Fruit fly (Drosophila melanogaster): ENCODE results near the gene SdicB.
"Not testable (repeated sequence)": the region's sequence is repeated elsewhere in the genome, so short reads cannot be mapped to it uniquely, and the experiment has no call there.

Gene SdicB

dm6 chrX:20238736-20239607, 29.6 kb upstream of the SdicB start:
- TF ChIP-seq Hr96 (GFP tag; optimal IDR thresholded peaks at IDR 0.05) (no peak), CG12768 (GFP tag; optimal IDR thresholded peaks at IDR 0.05) (no peak), Mnt (GFP tag; optimal IDR thresholded peaks at IDR 0.05) (no peak), bab1 (GFP tag; optimal IDR thresholded peaks at IDR 0.05) (no peak), CG5204 (GFP tag; optimal IDR thresholded peaks at IDR 0.05) (no peak), CG11617 (GFP tag; optimal IDR thresholded peaks at IDR 0.05) (no peak), CG7101 (tag; optimal IDR thresholded peaks at IDR 0.05) (no peak), cnc (optimal IDR thresholded peaks at IDR 0.05) (no peak), tj (GFP tag; optimal IDR thresholded peaks at IDR 0.05) (no peak), pad (GFP tag; optimal IDR thresholded peaks at IDR 0.05) (no peak), Crg-1 (GFP tag; optimal IDR thresholded peaks at IDR 0.05) (no peak), toe (GFP tag; optimal IDR thresholded peaks at IDR 0.05) (no peak), CG7045 (GFP tag; optimal IDR thresholded peaks at IDR 0.05) (no peak), kay (GFP tag; ENCODE audit: borderline replicate concordance) (no peak)

DNA sequence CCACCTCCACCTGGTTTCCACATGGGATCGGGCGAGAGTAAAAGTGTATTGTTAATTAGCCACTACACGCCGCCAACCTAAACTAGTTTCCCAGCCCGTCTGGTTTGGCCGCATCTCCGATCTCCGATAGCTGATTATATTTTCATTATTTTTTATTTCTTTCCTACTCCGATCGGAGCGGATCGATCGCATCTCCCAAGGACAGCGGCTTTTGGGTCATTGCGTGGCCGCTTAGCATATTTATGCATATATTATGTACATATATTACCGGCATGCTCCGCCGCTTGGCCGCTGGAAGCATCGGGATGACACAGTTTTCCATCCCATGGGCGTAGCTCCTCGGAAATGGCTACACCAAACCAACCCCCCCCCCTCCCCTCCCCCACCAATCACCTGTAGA, 28.5 kb upstream of the SdicB start:
- TF ChIP-seq CG1620 (GFP tag; optimal IDR thresholded peaks at IDR 0.05) (no peak), Hr96 (GFP tag; optimal IDR thresholded peaks at IDR 0.05) (no peak), pad (GFP tag; optimal IDR thresholded peaks at IDR 0.05) (no peak)

dm6 chrX:20235794-20236513, 26.6 kb upstream of the SdicB start, which contains the start of gene sw:
TSS of gene sw (minus strand) at chrX:20236382.
- TF ChIP-seq toe (GFP tag; optimal IDR thresholded peaks at IDR 0.05) (peak; percentile 53), cic (GFP tag; optimal IDR thresholded peaks at IDR 0.05) (no peak), tj (GFP tag; optimal IDR thresholded peaks at IDR 0.05) (no peak), CG14711 (tag; optimal IDR thresholded peaks at IDR 0.05) (peak; percentile 13), bab1 (GFP tag; optimal IDR thresholded peaks at IDR 0.05) (peak; percentile 69), pad (GFP tag; optimal IDR thresholded peaks at IDR 0.05) (peak; percentile 33), CG5204 (GFP tag; optimal IDR thresholded peaks at IDR 0.05) (peak; percentile 63), CG7045 (GFP tag; optimal IDR thresholded peaks at IDR 0.05) (peak; percentile 17), ovo (GFP tag; optimal IDR thresholded peaks at IDR 0.05) (peak; percentile 52), CG11617 (GFP tag; optimal IDR thresholded peaks at IDR 0.05) (peak; percentile 54), CG1620 (GFP tag; optimal IDR thresholded peaks at IDR 0.05) (peak; percentile 54), Mnt (GFP tag; optimal IDR thresholded peaks at IDR 0.05) (no peak), CG12768 (GFP tag; optimal IDR thresholded peaks at IDR 0.05) (peak; percentile 18), Crg-1 (GFP tag; optimal IDR thresholded peaks at IDR 0.05) (no peak), Hr96 (GFP tag; optimal IDR thresholded peaks at IDR 0.05) (peak; percentile 71), CG7101 (tag; optimal IDR thresholded peaks at IDR 0.05) (peak; percentile 57), kay (GFP tag; ENCODE audit: borderline replicate concordance) (no peak)

dm6 chrX:20231658-20232057, 22.3 kb upstream of the SdicB start:
- TF ChIP-seq Clk (GFP tag; optimal IDR thresholded peaks at IDR 0.05) (no peak), Mnt (GFP tag; optimal IDR thresholded peaks at IDR 0.05) (no peak), cnc (optimal IDR thresholded peaks at IDR 0.05) (no peak), CG7101 (tag; optimal IDR thresholded peaks at IDR 0.05) (no peak), ovo (GFP tag; optimal IDR thresholded peaks at IDR 0.05) (no peak), tj (GFP tag; optimal IDR thresholded peaks at IDR 0.05) (no peak), kay (GFP tag; ENCODE audit: borderline replicate concordance) (no peak), CG14711 (tag; optimal IDR thresholded peaks at IDR 0.05) (no peak), CG33017 (tag; optimal IDR thresholded peaks at IDR 0.05) (no peak), Crg-1 (GFP tag; optimal IDR thresholded peaks at IDR 0.05) (no peak), CG7045 (GFP tag; optimal IDR thresholded peaks at IDR 0.05) (no peak), CG5204 (GFP tag; optimal IDR thresholded peaks at IDR 0.05) (no peak), toe (GFP tag; optimal IDR thresholded peaks at IDR 0.05) (no peak), CG1620 (GFP tag; optimal IDR thresholded peaks at IDR 0.05) (no peak), CG11617 (GFP tag; optimal IDR thresholded peaks at IDR 0.05) (no peak)

DNA sequence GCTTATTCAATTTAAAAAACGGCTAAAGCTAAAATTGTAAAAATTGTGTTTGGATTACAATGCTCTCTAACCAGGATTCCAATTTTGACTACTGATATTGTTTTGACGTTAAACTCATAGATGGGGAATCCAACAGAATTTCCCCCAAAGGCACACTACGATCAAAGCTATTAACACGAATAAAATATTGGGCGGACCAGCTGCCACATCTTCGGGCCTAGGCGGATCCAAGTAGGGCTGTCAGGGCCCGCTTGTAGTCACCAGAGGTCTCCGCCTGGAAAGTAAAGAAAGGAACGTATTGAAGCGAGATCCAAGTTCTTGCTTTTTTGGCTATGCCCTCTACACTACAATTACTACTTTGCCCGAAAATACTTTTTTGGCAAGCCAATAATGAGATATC, 15.5 kb upstream of the SdicB start, which contains the start of gene Sdic4:
TSS of gene Sdic4 (minus strand) at position 101 of the 400 bp plus-strand sequence.
- not testable (repeated sequence) for TF ChIP-seq toe (GFP tag; optimal IDR thresholded peaks at IDR 0.05); CG11617 (GFP tag; optimal IDR thresholded peaks at IDR 0.05); kay (GFP tag; ENCODE audit: borderline replicate concordance)

DNA sequence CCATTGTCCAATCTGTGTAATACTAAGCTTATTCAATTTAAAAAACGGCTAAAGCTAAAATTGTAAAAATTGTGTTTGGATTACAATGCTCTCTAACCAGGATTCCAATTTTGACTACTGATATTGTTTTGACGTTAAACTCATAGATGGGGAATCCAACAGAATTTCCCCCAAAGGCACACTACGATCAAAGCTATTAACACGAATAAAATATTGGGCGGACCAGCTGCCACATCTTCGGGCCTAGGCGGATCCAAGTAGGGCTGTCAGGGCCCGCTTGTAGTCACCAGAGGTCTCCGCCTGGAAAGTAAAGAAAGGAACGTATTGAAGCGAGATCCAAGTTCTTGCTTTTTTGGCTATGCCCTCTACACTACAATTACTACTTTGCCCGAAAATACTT, 7.8 kb upstream of the SdicB start, which contains the start of gene SdicC:
TSS of gene SdicC (minus strand) at position 101 of the 400 bp plus-strand sequence.
- not testable (repeated sequence) for TF ChIP-seq CG11617 (GFP tag; optimal IDR thresholded peaks at IDR 0.05); kay (GFP tag; ENCODE audit: borderline replicate concordance); CG7101 (tag; optimal IDR thresholded peaks at IDR 0.05)

All from whole organism, adult.